Worm (Caenorhabditis elegans): ENCODE measurements around the gene F25G6.8.

ce11 chrV:8518283-8518682 lies 46.7 kb downstream of the F25G6.8 start:
- TF ChIP-seq unc-86 (tag; optimal IDR thresholded peaks at IDR 0.05) (no peak), ama-1 (optimal IDR thresholded peaks at IDR 0.05) (no peak), Y116A8C.19 (tag; optimal IDR thresholded peaks at IDR 0.05; ENCODE audit: borderline replicate concordance) (no peak), mdl-1 (tag; optimal IDR thresholded peaks at IDR 0.05) (peak in 1 of 2 experiments; percentile 36), nhr-76 (tag; optimal IDR thresholded peaks at IDR 0.05) (no peak), lin-15B (tag; optimal IDR thresholded peaks at IDR 0.05) (no peak), rnt-1 (tag; optimal IDR thresholded peaks at IDR 0.05) (peak; percentile 46), nhr-28 (tag; optimal IDR thresholded peaks at IDR 0.05) (no peak), snu-23 (GFP tag; optimal IDR thresholded peaks at IDR 0.05) (peak; percentile 35), hlh-4 (tag; optimal IDR thresholded peaks at IDR 0.05) (no peak), fkh-10 (GFP tag; optimal IDR thresholded peaks at IDR 0.05) (no peak), nhr-85 (tag) (no peak), pqm-1 (tag; optimal IDR thresholded peaks at IDR 0.05) (no peak), fos-1 (tag; optimal IDR thresholded peaks at IDR 0.05) (no peak)

Measured in whole organism, L1 larva.